Fruit fly (Drosophila melanogaster): ENCODE results near the gene CG15564.

Gene CG15564

DNA sequence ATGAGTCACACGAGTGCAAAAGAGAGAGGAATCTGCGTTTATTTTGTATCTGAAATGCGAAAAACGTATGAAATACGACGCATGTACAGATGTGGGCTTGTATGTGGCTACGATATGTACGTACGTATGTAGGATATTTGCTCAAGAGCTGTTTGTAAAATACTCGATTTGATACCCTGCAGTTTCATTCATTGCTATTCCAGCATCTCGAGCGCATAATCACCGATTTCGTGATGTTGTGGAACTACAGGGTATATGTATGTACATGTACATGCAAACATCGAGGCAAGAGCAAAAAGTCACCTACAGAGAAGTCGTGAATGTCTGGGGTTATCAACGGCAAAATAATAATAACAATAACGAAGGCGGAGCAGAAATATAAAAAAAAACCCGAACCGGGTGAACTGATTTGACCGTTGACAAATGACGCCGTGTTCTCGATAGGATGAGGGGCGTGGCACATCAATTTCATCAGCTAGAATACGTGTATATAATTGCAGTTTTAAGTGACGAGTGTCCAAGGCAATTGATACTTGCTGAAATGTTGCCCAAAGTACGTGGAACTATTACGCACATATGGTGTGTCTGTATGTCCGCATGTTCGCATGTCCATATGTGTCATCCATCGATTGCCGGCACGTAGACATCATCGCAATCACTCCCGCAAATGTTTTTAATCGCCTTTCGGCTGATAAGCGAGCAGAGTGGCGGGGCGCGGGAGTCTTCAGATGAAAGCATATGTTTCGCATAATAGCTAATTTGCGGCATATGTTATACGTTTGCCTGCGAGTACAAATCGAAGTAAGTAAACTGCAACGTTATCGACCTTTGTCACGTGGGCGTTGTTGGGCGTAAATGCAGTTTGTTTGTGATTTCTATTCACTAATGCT, 10.9 kb downstream of the CG15564 start (continued):
- TF ChIP-seq D19B (GFP tag; optimal IDR thresholded peaks at IDR 0.05) = peak; percentile 87
- TF ChIP-seq caup (GFP tag; optimal IDR thresholded peaks at IDR 0.05; ENCODE audit: severe bottlenecking) = no peak
- no peak for TF ChIP-seq CG1647 (GFP tag; optimal IDR thresholded peaks at IDR 0.05)
- no peak for TF ChIP-seq CG7271 (tag; optimal IDR thresholded peaks at IDR 0.05)
- TF ChIP-seq gt (GFP tag; IDR thresholded peaks at IDR 0.05) = no peak
- peak; percentile 42 for TF ChIP-seq sens (GFP tag)
- TF ChIP-seq exex (tag; optimal IDR thresholded peaks at IDR 0.05) = peak; percentile 80
- no peak for TF ChIP-seq gsb-n (tag; optimal IDR thresholded peaks at IDR 0.05)
- TF ChIP-seq Rx (GFP tag; IDR thresholded peaks at IDR 0.05) = no peak
- TF ChIP-seq crol (GFP tag; IDR thresholded peaks at IDR 0.05) = peak; percentile 58
- TF ChIP-seq mld (GFP tag; IDR thresholded peaks at IDR 0.05; ENCODE audit: partially characterized antibody) = no peak

DNA sequence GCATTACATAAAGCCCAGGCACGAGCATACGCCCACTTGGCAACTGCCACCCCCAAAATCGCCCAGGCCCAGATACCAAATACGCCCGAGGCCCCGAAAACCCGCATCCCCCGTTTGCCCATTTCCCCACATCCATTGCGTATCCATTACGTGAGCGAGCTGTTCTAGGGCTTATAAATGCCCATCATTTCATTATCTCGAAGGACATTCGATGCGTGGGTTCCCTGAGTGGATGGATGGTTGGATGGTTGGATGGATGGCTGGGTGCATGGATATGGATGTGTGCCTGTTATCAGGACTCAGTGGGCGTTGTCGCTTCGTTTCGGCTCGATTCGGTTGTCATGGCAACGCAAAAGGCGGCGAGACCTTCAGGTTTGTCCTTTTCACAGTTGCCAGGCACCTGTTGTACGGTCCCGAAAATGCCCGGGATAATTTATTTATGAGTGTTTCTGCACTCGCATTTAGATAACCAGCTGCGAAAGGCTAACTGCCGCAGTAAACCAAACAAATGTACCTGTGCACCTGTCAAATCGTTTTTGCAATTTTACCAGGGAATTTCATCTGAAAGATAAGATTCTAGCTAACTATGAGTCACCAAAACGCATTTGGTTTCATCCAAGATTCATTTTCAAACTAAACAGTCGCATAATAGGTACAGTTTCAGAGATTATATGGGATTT, 12.1 kb downstream of the CG15564 start:
- TF ChIP-seq Hr39 (optimal IDR thresholded peaks at IDR 0.05) (no peak), tna (GFP tag; IDR thresholded peaks at IDR 0.05; ENCODE audit: partially characterized antibody) (no peak), bigmax (GFP tag; optimal IDR thresholded peaks at IDR 0.05) (no peak), CG13424 (tag; optimal IDR thresholded peaks at IDR 0.05) (no peak), Med (GFP tag) (peak; percentile 23), Rfx (GFP tag; IDR thresholded peaks at IDR 0.05) (peak; percentile 57; the same call in 1 of the 2 replicates), tio (GFP tag; optimal IDR thresholded peaks at IDR 0.05) (no peak), CG7372 (GFP tag; IDR thresholded peaks at IDR 0.05) (no peak), chinmo (GFP tag; IDR thresholded peaks at IDR 0.05; ENCODE audit: partially characterized antibody) (0 out of 4 replicates have a peak, but pooled peaks have one; percentile 3), Nf-YB (GFP tag; optimal IDR thresholded peaks at IDR 0.05) (no peak), oc (tag; optimal IDR thresholded peaks at IDR 0.05) (no peak), ranshi (GFP tag; IDR thresholded peaks at IDR 0.05) (no peak), NFAT (GFP tag; IDR thresholded peaks at IDR 0.05) (no peak), bbx (GFP tag; IDR thresholded peaks at IDR 0.05; ENCODE audit: partially characterized antibody) (no peak), Usf (GFP tag; optimal IDR thresholded peaks at IDR 0.05) (no peak), Max (GFP tag; optimal IDR thresholded peaks at IDR 0.05) (no peak), CG4707 (GFP tag; optimal IDR thresholded peaks at IDR 0.05) (no peak), CG2129 (GFP tag; IDR thresholded peaks at IDR 0.05; ENCODE audit: partially characterized antibody) (no peak), CG4328 (GFP tag; optimal IDR thresholded peaks at IDR 0.05) (no peak), Dad (GFP tag; optimal IDR thresholded peaks at IDR 0.05) (no peak), Oli (tag; optimal IDR thresholded peaks at IDR 0.05) (no peak), CkIIα-i1 (GFP tag; IDR thresholded peaks at IDR 0.05) (no peak), Deaf1 (tag; optimal IDR thresholded peaks at IDR 0.05) (peak; percentile 8), ems (GFP tag; optimal IDR thresholded peaks at IDR 0.05) (no peak), bsh (GFP tag; optimal IDR thresholded peaks at IDR 0.05) (no peak), prd (optimal IDR thresholded peaks at IDR 0.05) (no peak), prd (GFP tag; IDR thresholded peaks at IDR 0.05) (no peak), hb (GFP tag; IDR thresholded peaks at IDR 0.05; ENCODE audit: partially characterized antibody) (no peak), CG12391 (tag; optimal IDR thresholded peaks at IDR 0.05) (no peak), CG7928 (GFP tag; optimal IDR thresholded peaks at IDR 0.05) (no peak), Hey (tag; optimal IDR thresholded peaks at IDR 0.05) (peak; percentile 33), ham (GFP tag; IDR thresholded peaks at IDR 0.05) (no peak), abd-A (tag; optimal IDR thresholded peaks at IDR 0.05) (peak; percentile 98), CG33213 (GFP tag; optimal IDR thresholded peaks at IDR 0.05) (no peak), dysf (GFP tag; IDR thresholded peaks at IDR 0.05) (no peak), CG9215 (GFP tag; IDR thresholded peaks at IDR 0.05) (no peak)

All from whole organism, embryonic.